Fruit fly (Drosophila melanogaster) whole organism, embryonic: ENCODE data around the gene m-cup.

ENCODE experiments used
- CG3995 ChIP-seq: fragments of 200-800 bp; sonication (Bioruptor generic); optimal IDR thresholded peaks from 3 replicates; lab custom pipeline; 2016; ENCODE audit warnings: missing biosample characterization, missing genetic modification characterization
- CG4820 ChIP-seq: fragments of 200-800 bp; sonication (Bioruptor generic); optimal IDR thresholded peaks from 3 replicates; lab custom pipeline; 2016; ENCODE audit warnings: missing biosample characterization, missing genetic modification characterization
- E2f2 ChIP-seq: fragments of 200-800 bp; sonication (Bioruptor generic); IDR thresholded peaks from 2 replicates; pipeline ENCODE4 v1.3.6; 2022; ENCODE audit warnings: missing biosample characterization, missing genetic modification characterization
- HLH4C ChIP-seq: fragments of 200-800 bp; sonication (Bioruptor generic); IDR thresholded peaks from 3 replicates; pipeline ENCODE4 v1.3.6; 2022; ENCODE audit warnings: missing biosample characterization, missing genetic modification characterization; ENCODE audit not compliant: partially characterized antibody
- nerfin-2 ChIP-seq: fragments of 200-800 bp; sonication (Bioruptor generic); IDR thresholded peaks from 2 replicates; pipeline ENCODE4 v1.3.6; 2022; ENCODE audit warnings: missing biosample characterization, missing genetic modification characterization; ENCODE audit not compliant: partially characterized antibody

dm6 chr3R:17121277-17121676 lies 27.9 kb downstream of the m-cup start, which contains the start of gene CG42779:
- no peak for TF ChIP-seq HLH4C
- no peak for TF ChIP-seq E2f2
- no peak for TF ChIP-seq CG4820 (GFP tag; lab: Kevin White, UChicago)
- no peak for TF ChIP-seq CG3995 (GFP tag; lab: Kevin White, UChicago)
- no peak for TF ChIP-seq nerfin-2 (GFP tag; lab: Robert Waterston, UW)
